Worm (Caenorhabditis elegans) whole organism, L2 larva: ENCODE measurements around the gene dod-19.

Experiments used
- ama-1 ChIP-seq: fragments of 150-350 bp; optimal IDR thresholded peaks from 2 replicates; lab custom pipeline; 2018; ENCODE audit warnings: inconsistent platforms
- lin-13 ChIP-seq: fragments of 150-350 bp; optimal IDR thresholded peaks from 2 replicates; lab custom pipeline; 2014; ENCODE audit warnings: missing biosample characterization, missing genetic modification reagents, missing genetic modification characterization
- nhr-11 ChIP-seq: fragments of 150-350 bp; optimal IDR thresholded peaks from 2 replicates; lab custom pipeline; 2014; ENCODE audit warnings: missing biosample characterization, missing genetic modification characterization
- nhr-25 ChIP-seq: fragments of 150-350 bp; sonication (generic microtip); optimal IDR thresholded peaks from 3 replicates; lab custom pipeline; 2014; ENCODE audit warnings: missing biosample characterization, missing genetic modification characterization
- ztf-11 ChIP-seq: sonication (generic microtip); optimal IDR thresholded peaks from 2 replicates; lab custom pipeline; 2017; ENCODE audit warnings: missing biosample characterization, missing genetic modification characterization

- TF ChIP-seq ztf-11 (tag; lab: Kevin White, UChicago) (no peak), nhr-25 (no peak), ama-1 (lab: Kevin White, UChicago) (no peak), lin-13 (GFP tag; lab: Kevin White, UChicago) (no peak), nhr-11 (tag; lab: Kevin White, UChicago) (no peak)
Measured at ce11 chrV:415072-415471, 513 bp upstream of the dod-19 start.
